Fruit fly (Drosophila melanogaster) whole organism, embryonic: Measurements from ENCODE around the gene CG17996.

Source experiments
- Atf6 ChIP-seq: fragments of 200-800 bp; sonication (Bioruptor generic); IDR thresholded peaks from 2 replicates; pipeline ENCODE4 v1.3.6; 2022; ENCODE audit warnings: missing biosample characterization, missing genetic modification characterization
- CG11085 ChIP-seq: fragments of 200-800 bp; sonication (Bioruptor generic); IDR thresholded peaks from 2 replicates; pipeline ENCODE4 v1.3.6; 2022; ENCODE audit warnings: missing biosample characterization, missing genetic modification characterization
- CG11247 ChIP-seq: fragments of 200-800 bp; sonication (Bioruptor generic); IDR thresholded peaks from 2 replicates; pipeline ENCODE4 v1.3.6; 2022; ENCODE audit warnings: missing biosample characterization, missing genetic modification characterization
- CG11456 ChIP-seq: fragments of 200-800 bp; sonication (Bioruptor generic); IDR thresholded peaks from 3 replicates; pipeline ENCODE4 v1.3.6; 2022; ENCODE audit warnings: missing biosample characterization, missing genetic modification characterization
- CG12942 ChIP-seq: fragments of 200-800 bp; sonication (Bioruptor generic); optimal IDR thresholded peaks from 3 replicates; lab custom pipeline; 2016; ENCODE audit warnings: missing biosample characterization, missing genetic modification characterization
- CG15269 ChIP-seq: fragments of 200-800 bp; sonication (Bioruptor generic); optimal IDR thresholded peaks from 2 replicates; lab custom pipeline; 2018; ENCODE audit warnings: missing biosample characterization, mild to moderate bottlenecking, missing genetic modification characterization, moderate library complexity
- CG2199 ChIP-seq: fragments of 200-800 bp; sonication (Bioruptor generic); IDR thresholded peaks from 3 replicates; pipeline ENCODE4 v1.3.6; 2022; ENCODE audit warnings: missing biosample characterization, missing genetic modification characterization
- CG2889 ChIP-seq: fragments of 200-800 bp; sonication (Bioruptor generic); IDR thresholded peaks from 3 replicates; pipeline ENCODE4 v1.3.6; 2022; ENCODE audit warnings: missing biosample characterization, missing genetic modification characterization
- CG31365 ChIP-seq: fragments of 200-800 bp; sonication (Bioruptor generic); optimal IDR thresholded peaks from 2 replicates; lab custom pipeline; 2018; ENCODE audit warnings: missing biosample characterization, mild to moderate bottlenecking, missing genetic modification characterization
- CG32772 ChIP-seq: fragments of 200-800 bp; sonication (Bioruptor generic); IDR thresholded peaks from 2 replicates; pipeline ENCODE4 v1.3.6; 2022; ENCODE audit warnings: missing biosample characterization, missing genetic modification characterization
- CG42726 ChIP-seq: fragments of 200-800 bp; sonication (Bioruptor generic); IDR thresholded peaks from 2 replicates; pipeline ENCODE4 v1.3.6; 2022; ENCODE audit warnings: missing biosample characterization, missing genetic modification characterization; ENCODE audit not compliant: partially characterized antibody
- CG4820 ChIP-seq: fragments of 200-800 bp; sonication (Bioruptor generic); optimal IDR thresholded peaks from 3 replicates; lab custom pipeline; 2016; ENCODE audit warnings: missing biosample characterization, missing genetic modification characterization
- CG6175 ChIP-seq: fragments of 200-800 bp; sonication (Bioruptor generic); IDR thresholded peaks from 3 replicates; pipeline ENCODE4 v1.3.6; 2022; ENCODE audit warnings: missing biosample characterization, missing genetic modification characterization
- CG6765 ChIP-seq: fragments of 200-800 bp; sonication (Bioruptor generic); optimal IDR thresholded peaks from 3 replicates; lab custom pipeline; 2017; ENCODE audit warnings: missing biosample characterization, mild to moderate bottlenecking, missing genetic modification characterization
- CG6791 ChIP-seq: fragments of 200-800 bp; sonication (Bioruptor generic); IDR thresholded peaks from 3 replicates; pipeline ENCODE4 v1.3.6; 2022; ENCODE audit warnings: missing biosample characterization, missing genetic modification characterization; ENCODE audit not compliant: partially characterized antibody
- CG7745 ChIP-seq: fragments of 200-800 bp; sonication (Bioruptor generic); optimal IDR thresholded peaks from 2 replicates; lab custom pipeline; 2018; ENCODE audit warnings: missing biosample characterization, mild to moderate bottlenecking, missing genetic modification characterization, moderate library complexity
- CG8290 ChIP-seq, 3 experiments: fragments of 200-800 bp; sonication (Bioruptor generic); optimal IDR thresholded peaks; 2 replicates each; lab custom pipeline; 2016 to 2019; ENCODE audit warnings: missing biosample characterization in 3 of 3, missing genetic modification characterization in 3 of 3, mild to moderate bottlenecking in 2 of 3, moderate library complexity in 1 of 3
- Dad ChIP-seq: fragments of 200-800 bp; sonication (Bioruptor generic); optimal IDR thresholded peaks from 3 replicates; lab custom pipeline; 2016; ENCODE audit warnings: missing biosample characterization, missing genetic modification characterization
- Lhr ChIP-seq: fragments of 200-800 bp; sonication (Bioruptor generic); optimal IDR thresholded peaks from 3 replicates; lab custom pipeline; 2017; ENCODE audit warnings: mild to moderate bottlenecking, missing biosample characterization, missing genetic modification reagents, missing genetic modification characterization
- Lpt ChIP-seq: fragments of >200 bp; optimal IDR thresholded peaks from 2 replicates; lab custom pipeline; 2018; ENCODE audit warnings: missing biosample characterization, missing genetic modification characterization
- MESR4 ChIP-seq: fragments of 200-800 bp; sonication (Bioruptor generic); optimal IDR thresholded peaks from 2 replicates; lab custom pipeline; 2018; ENCODE audit warnings: missing biosample characterization, mild to moderate bottlenecking, missing genetic modification characterization, moderate library complexity
- Mrtf ChIP-seq: fragments of 200-800 bp; sonication (Bioruptor generic); IDR thresholded peaks from 3 replicates; pipeline ENCODE4 v1.3.6; 2022; ENCODE audit warnings: missing biosample characterization, missing genetic modification characterization
- Oli ChIP-seq: fragments of 200-800 bp; sonication (Bioruptor generic); optimal IDR thresholded peaks from 2 replicates; lab custom pipeline; 2018; ENCODE audit warnings: missing biosample characterization, mild to moderate bottlenecking, missing genetic modification characterization, moderate library complexity
- Sox100B ChIP-seq: fragments of 200-800 bp; sonication (Bioruptor generic); optimal IDR thresholded peaks from 3 replicates; lab custom pipeline; 2018; ENCODE audit warnings: missing biosample characterization, mild to moderate bottlenecking, missing genetic modification characterization
- Xrp1 ChIP-seq: fragments of 200-800 bp; sonication (Bioruptor generic); IDR thresholded peaks from 2 replicates; pipeline ENCODE4 v1.3.6; 2022; ENCODE audit warnings: missing biosample characterization, missing genetic modification characterization
- abd-A ChIP-seq: fragments of 200-800 bp; sonication (Bioruptor generic); optimal IDR thresholded peaks from 3 replicates; lab custom pipeline; 2019; ENCODE audit warnings: missing biosample characterization, mild to moderate bottlenecking, missing genetic modification characterization, moderate library complexity
- ac ChIP-seq: fragments of 200-800 bp; sonication (Bioruptor generic); optimal IDR thresholded peaks from 3 replicates; lab custom pipeline; 2017; ENCODE audit warnings: missing biosample characterization, mild to moderate bottlenecking, missing genetic modification characterization
- aop ChIP-seq: fragments of 200-800 bp; sonication (Bioruptor generic); IDR thresholded peaks from 2 replicates; pipeline ENCODE4 v1.3.6; 2022; ENCODE audit warnings: missing biosample characterization, missing genetic modification characterization
- ash1 ChIP-seq: fragments of 200-800 bp; sonication (Bioruptor generic); optimal IDR thresholded peaks from 2 replicates; lab custom pipeline; 2018; ENCODE audit warnings: missing biosample characterization, mild to moderate bottlenecking, missing genetic modification characterization
- br ChIP-seq: fragments of >200 bp; optimal IDR thresholded peaks from 2 replicates; lab custom pipeline; 2017
- cas ChIP-seq: fragments of 200-800 bp; sonication (Bioruptor generic); IDR thresholded peaks from 2 replicates; pipeline ENCODE4 v1.3.6; 2022; ENCODE audit warnings: missing biosample characterization, missing genetic modification characterization
- chm ChIP-seq: fragments of 200-800 bp; sonication (Bioruptor generic); IDR thresholded peaks from 2 replicates; pipeline ENCODE4 v1.3.6; 2022; ENCODE audit warnings: missing biosample characterization, missing genetic modification characterization
- crol ChIP-seq: fragments of 200-800 bp; sonication (Bioruptor generic); IDR thresholded peaks from 2 replicates; pipeline ENCODE4 v1.3.6; 2022; ENCODE audit warnings: missing biosample characterization, missing genetic modification characterization
- ems ChIP-seq: fragments of 200-800 bp; sonication (Bioruptor generic); optimal IDR thresholded peaks from 3 replicates; lab custom pipeline; 2016; ENCODE audit warnings: missing biosample characterization, missing genetic modification characterization
- hkb ChIP-seq, 2 experiments: fragments of 200-800 bp in 1 of 2; fragments of >200 bp in 1 of 2; sonication (Bioruptor generic) in 1 of 2; IDR thresholded peaks in 1 of 2; optimal IDR thresholded peaks in 1 of 2; 2 replicates each; pipeline versions ENCODE4 v1.3.6 to Lab custom; 2017 to 2022; ENCODE audit warnings: missing biosample characterization in 1 of 2, missing genetic modification characterization in 1 of 2
- insv ChIP-seq, 2 experiments: fragments of 200-800 bp; sonication (Bioruptor generic); optimal IDR thresholded peaks; 3 replicates each; lab custom pipeline; 2016 to 2018; ENCODE audit warnings: missing biosample characterization in 2 of 2, missing genetic modification characterization in 2 of 2
- kah ChIP-seq: fragments of 200-800 bp; sonication (Bioruptor generic); optimal IDR thresholded peaks from 2 replicates; lab custom pipeline; 2018; ENCODE audit warnings: missing biosample characterization, mild to moderate bottlenecking, missing genetic modification characterization
- klu ChIP-seq: fragments of 200-800 bp; sonication (Bioruptor generic); IDR thresholded peaks from 2 replicates; pipeline ENCODE4 v1.3.6; 2022; ENCODE audit warnings: missing biosample characterization, missing genetic modification characterization
- lab ChIP-seq: fragments of 200-800 bp; sonication (Bioruptor generic); optimal IDR thresholded peaks from 3 replicates; lab custom pipeline; 2017; ENCODE audit warnings: missing biosample characterization, missing genetic modification characterization, mild to moderate bottlenecking, moderate library complexity, missing genetic modification reagents
- nau ChIP-seq: fragments of 200-800 bp; sonication (Bioruptor generic); optimal IDR thresholded peaks from 3 replicates; lab custom pipeline; 2017; ENCODE audit warnings: missing biosample characterization, mild to moderate bottlenecking, missing genetic modification characterization, missing genetic modification reagents
- pfk ChIP-seq: fragments of 200-800 bp; sonication (Bioruptor generic); optimal IDR thresholded peaks from 2 replicates; lab custom pipeline; 2018; ENCODE audit warnings: missing biosample characterization, mild to moderate bottlenecking, missing genetic modification characterization, moderate library complexity
- repo ChIP-seq: fragments of 200-800 bp; sonication (Bioruptor generic); optimal IDR thresholded peaks from 2 replicates; lab custom pipeline; 2016; ENCODE audit warnings: missing biosample characterization, missing genetic modification characterization
- sd ChIP-seq: fragments of 200-800 bp; sonication (Bioruptor generic); optimal IDR thresholded peaks from 3 replicates; lab custom pipeline; 2018; ENCODE audit warnings: missing biosample characterization, mild to moderate bottlenecking, missing genetic modification characterization, moderate library complexity
- sug ChIP-seq: fragments of 200-800 bp; optimal IDR thresholded peaks from 2 replicates; lab custom pipeline; 2019; ENCODE audit warnings: missing biosample characterization, mild to moderate bottlenecking, missing genetic modification characterization, moderate library complexity
- tio ChIP-seq: fragments of 200-800 bp; sonication (Bioruptor generic); optimal IDR thresholded peaks from 2 replicates; lab custom pipeline; 2017; ENCODE audit warnings: missing biosample characterization, missing genetic modification characterization, inconsistent platforms
- tna ChIP-seq: fragments of 200-800 bp; sonication (Bioruptor generic); IDR thresholded peaks from 2 replicates; pipeline ENCODE4 v1.3.6; 2022; ENCODE audit warnings: missing biosample characterization, missing genetic modification characterization; ENCODE audit not compliant: partially characterized antibody
- yki ChIP-seq: fragments of >200 bp; optimal IDR thresholded peaks from 3 replicates; lab custom pipeline; 2018
- zfh2 ChIP-seq: fragments of 200-800 bp; sonication (Bioruptor generic); optimal IDR thresholded peaks from 2 replicates; lab custom pipeline; 2016; ENCODE audit warnings: missing biosample characterization, missing genetic modification characterization

CG17996 gene

DNA sequence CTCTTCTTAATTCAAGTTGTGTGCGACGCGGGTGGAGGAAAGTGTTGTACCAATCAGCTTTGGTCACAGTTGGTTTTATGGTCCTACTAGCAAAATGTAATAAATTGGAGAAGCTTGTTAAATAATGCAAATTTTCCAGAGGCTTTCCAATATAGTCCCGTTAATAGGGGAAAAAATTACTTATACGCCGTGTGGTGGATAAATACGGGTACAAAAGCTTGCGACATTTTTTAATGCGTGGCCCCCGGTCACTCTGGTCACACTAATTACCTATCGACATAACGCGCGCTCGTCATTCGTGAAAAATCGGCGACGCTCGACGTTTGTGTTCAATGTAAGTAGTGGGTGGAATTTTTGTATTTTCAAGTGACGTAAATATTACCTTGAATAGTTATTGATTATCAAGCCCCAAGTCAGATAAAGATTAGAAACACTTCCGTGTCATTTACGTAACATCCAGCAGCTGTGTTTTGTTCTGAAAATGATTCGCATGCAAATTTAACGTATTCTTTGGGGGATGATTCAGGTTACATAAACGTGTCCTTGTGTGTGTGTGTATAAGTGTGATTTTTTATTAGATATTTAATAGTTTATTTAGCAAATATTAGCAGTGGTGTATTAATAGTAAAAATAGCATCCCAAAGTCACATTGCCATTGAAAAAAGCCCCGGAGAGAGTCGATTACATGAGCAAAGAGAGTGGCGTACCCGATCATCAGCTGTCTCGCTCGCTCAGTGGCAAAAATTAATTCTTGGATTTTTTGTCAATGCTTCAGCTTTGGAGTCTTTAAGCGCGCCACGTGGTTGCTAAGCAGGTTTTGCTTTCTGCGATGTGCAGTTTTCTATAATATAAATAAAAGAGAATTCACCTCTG, 11.0 kb downstream of the CG17996 start, which contains the start of gene Cyt-c-p (continued):
- TF ChIP-seq chm (GFP tag; lab: Robert Waterston, UW): peak; percentile 67; the same call in 1 of the 2 replicates
- TF ChIP-seq CG15269: no peak
- TF ChIP-seq CG32772: no peak
- peak; percentile 72 for TF ChIP-seq MESR4
- TF ChIP-seq Dad (GFP tag; lab: Kevin White, UChicago): peak; percentile 50
- no peak for TF ChIP-seq Xrp1
- TF ChIP-seq CG6765 (GFP tag; lab: Kevin White, UChicago): peak; percentile 13
- TF ChIP-seq lab: peak; percentile 64
- TF ChIP-seq kah (GFP tag; lab: Kevin White, UChicago): no peak
- no peak for TF ChIP-seq CG2199 (GFP tag; lab: Robert Waterston, UW)
- no peak for TF ChIP-seq Mrtf
- TF ChIP-seq ac (GFP tag; lab: Kevin White, UChicago): no peak
- 0 out of 2 replicates have a peak, but pooled peaks have one; percentile 20 for TF ChIP-seq crol (GFP tag; lab: Robert Waterston, UW)
- no peak for TF ChIP-seq CG11456 (GFP tag; lab: Robert Waterston, UW)
- TF ChIP-seq Lhr (GFP tag; lab: Kevin White, UChicago): peak; percentile 93
- TF ChIP-seq CG31365: no peak
- no peak for TF ChIP-seq yki (lab: Kevin White, UChicago)
- no peak; the same call in 1 of the 2 replicates for TF ChIP-seq Atf6 (GFP tag; lab: Robert Waterston, UW)
- TF ChIP-seq CG8290 (GFP tag; optimal IDR thresholded peaks at IDR 0.05; lab: Kevin White, UChicago): peak; percentile 51
- peak in 1 of 2 experiments; percentile 29 for TF ChIP-seq CG8290 (tag; optimal IDR thresholded peaks at IDR 0.05; lab: Kevin White, UChicago)
- TF ChIP-seq ems (GFP tag; lab: Kevin White, UChicago): no peak
- TF ChIP-seq klu: 0 out of 2 replicates have a peak, but pooled peaks have one; percentile 50
- TF ChIP-seq CG4820 (GFP tag; lab: Kevin White, UChicago): no peak
- no peak for TF ChIP-seq CG11247 (GFP tag; lab: Robert Waterston, UW)
- TF ChIP-seq sug (tag; lab: Kevin White, UChicago): peak; percentile 63
- TF ChIP-seq tna: no peak
- no peak for TF ChIP-seq CG2889
- no peak for TF ChIP-seq br (lab: Kevin White, UChicago)
- TF ChIP-seq insv (GFP tag; optimal IDR thresholded peaks at IDR 0.05; lab: Kevin White, UChicago): peak in 1 of 2 experiments; percentile 11
- TF ChIP-seq pfk: no peak
- TF ChIP-seq hkb (optimal IDR thresholded peaks at IDR 0.05; lab: Kevin White, UChicago): peak; percentile 75
- 0 out of 2 replicates have a peak, but pooled peaks have one; percentile 25 for TF ChIP-seq hkb (GFP tag; IDR thresholded peaks at IDR 0.05; lab: Robert Waterston, UW)
- TF ChIP-seq Oli (tag; lab: Kevin White, UChicago): no peak
- TF ChIP-seq CG12942: no peak
- TF ChIP-seq abd-A (tag; lab: Kevin White, UChicago): peak; percentile 94
- TF ChIP-seq CG6791 (GFP tag; lab: Robert Waterston, UW): peak; percentile 53; the same call in 2 of the 3 replicates
- peak; percentile 69 for TF ChIP-seq sd (tag; lab: Kevin White, UChicago)
- no peak for TF ChIP-seq aop
- no peak for TF ChIP-seq tio (GFP tag; lab: Kevin White, UChicago)
- TF ChIP-seq CG11085 (GFP tag; lab: Robert Waterston, UW): no peak
- no peak for TF ChIP-seq zfh2 (GFP tag; lab: Kevin White, UChicago)
- TF ChIP-seq CG7745 (tag; lab: Kevin White, UChicago): no peak
- no peak for TF ChIP-seq Lpt
- TF ChIP-seq Sox100B (GFP tag; lab: Kevin White, UChicago): no peak
- TF ChIP-seq ash1 (GFP tag; lab: Kevin White, UChicago): no peak
- TF ChIP-seq CG6175 (GFP tag; lab: Robert Waterston, UW): no peak
- no peak; the same call in none of the 2 replicates for TF ChIP-seq CG42726
- peak; percentile 23 for TF ChIP-seq nau (GFP tag; lab: Kevin White, UChicago)
- no peak for TF ChIP-seq cas (GFP tag; lab: Robert Waterston, UW)
- TF ChIP-seq repo (GFP tag; lab: Kevin White, UChicago): no peak
